Worm (Caenorhabditis elegans) whole organism, late embryonic: ENCODE results near the gene cth-2.

Experiments
- C08G9.2 ChIP-seq: sonication (generic microtip); optimal IDR thresholded peaks from 2 replicates; lab custom pipeline; 2016; ENCODE audit warnings: mild to moderate bottlenecking, missing genetic modification characterization, moderate library complexity, missing compliant biosample characterization
- C38D4.7 ChIP-seq: fragments of 200-800 bp; sonication (Bioruptor generic); optimal IDR thresholded peaks from 2 replicates; lab custom pipeline; 2018; ENCODE audit warnings: mild to moderate bottlenecking, missing genetic modification characterization, moderate library complexity, missing compliant biosample characterization
- K02D7.2 ChIP-seq: sonication (generic microtip); optimal IDR thresholded peaks from 2 replicates; lab custom pipeline; 2017; ENCODE audit warnings: mild to moderate bottlenecking, missing genetic modification characterization, missing compliant biosample characterization
- ceh-18 ChIP-seq: sonication (generic microtip); optimal IDR thresholded peaks from 2 replicates; lab custom pipeline; 2016; ENCODE audit warnings: missing genetic modification characterization, missing compliant biosample characterization
- ceh-2 ChIP-seq: sonication (generic microtip); optimal IDR thresholded peaks from 2 replicates; lab custom pipeline; 2016; ENCODE audit warnings: missing genotype, missing genetic modification characterization, missing compliant biosample characterization
- ceh-31 ChIP-seq: sonication (generic microtip); optimal IDR thresholded peaks from 2 replicates; lab custom pipeline; 2016; ENCODE audit warnings: missing genetic modification characterization, missing compliant biosample characterization
- ceh-34 ChIP-seq: sonication (generic microtip); optimal IDR thresholded peaks from 2 replicates; lab custom pipeline; 2016; ENCODE audit warnings: mild to moderate bottlenecking, missing genetic modification characterization, missing compliant biosample characterization
- ceh-45 ChIP-seq: fragments of 200-800 bp; sonication (Bioruptor generic); IDR thresholded peaks from 2 replicates; pipeline ENCODE4 v1.3.6; 2022; ENCODE audit warnings: missing genetic modification reagents, missing genetic modification characterization, missing compliant biosample characterization
- dve-1 ChIP-seq: sonication (generic microtip); optimal IDR thresholded peaks from 2 replicates; lab custom pipeline; 2017; ENCODE audit warnings: antibody characterized with exemption, mild to moderate bottlenecking, missing genetic modification characterization, missing compliant biosample characterization
- elt-2 ChIP-seq: sonication (generic microtip); optimal IDR thresholded peaks from 2 replicates; lab custom pipeline; 2016; ENCODE audit warnings: missing genetic modification reagents, missing genetic modification characterization, missing compliant biosample characterization
- ets-4 ChIP-seq: sonication (generic microtip); optimal IDR thresholded peaks from 2 replicates; lab custom pipeline; 2016; ENCODE audit warnings: missing genetic modification characterization, missing compliant biosample characterization
- fkh-10 ChIP-seq: fragments of 150-350 bp; optimal IDR thresholded peaks from 2 replicates; lab custom pipeline; 2014; ENCODE audit warnings: missing biosample characterization, missing genetic modification reagents, missing genetic modification characterization
- hlh-15 ChIP-seq: sonication (generic microtip); optimal IDR thresholded peaks from 2 replicates; lab custom pipeline; 2016; ENCODE audit warnings: missing genetic modification characterization, missing compliant biosample characterization
- hlh-6 ChIP-seq: sonication (generic microtip); optimal IDR thresholded peaks from 2 replicates; lab custom pipeline; 2016; ENCODE audit warnings: missing genotype, missing genetic modification characterization, missing compliant biosample characterization
- madf-2 ChIP-seq: sonication (generic microtip); optimal IDR thresholded peaks from 2 replicates; lab custom pipeline; 2017; ENCODE audit warnings: missing genetic modification characterization, missing compliant biosample characterization
- mec-3 ChIP-seq: sonication (generic microtip); optimal IDR thresholded peaks from 2 replicates; lab custom pipeline; 2016; ENCODE audit warnings: borderline replicate concordance, missing genetic modification characterization, missing compliant biosample characterization
- nfya-1 ChIP-seq: sonication (generic microtip); optimal IDR thresholded peaks from 2 replicates; lab custom pipeline; 2017; ENCODE audit warnings: missing genetic modification characterization, mild to moderate bottlenecking, missing compliant biosample characterization, antibody characterized with exemption, moderate library complexity
- nhr-11 ChIP-seq: fragments of 150-350 bp; optimal IDR thresholded peaks from 2 replicates; lab custom pipeline; 2014; ENCODE audit warnings: missing biosample characterization, missing genetic modification characterization
- npax-4 ChIP-seq: sonication (generic microtip); optimal IDR thresholded peaks from 2 replicates; lab custom pipeline; 2016; ENCODE audit warnings: missing genetic modification characterization, missing compliant biosample characterization
- pax-1 ChIP-seq: fragments of 150-350 bp; optimal IDR thresholded peaks from 2 replicates; lab custom pipeline; 2014; ENCODE audit warnings: missing biosample characterization, missing genetic modification characterization
- pha-2 ChIP-seq: sonication (generic microtip); optimal IDR thresholded peaks from 2 replicates; lab custom pipeline; 2017; ENCODE audit warnings: mild to moderate bottlenecking, missing genetic modification characterization, missing compliant biosample characterization
- pha-4 ChIP-seq: fragments of 150-350 bp; optimal IDR thresholded peaks from 2 replicates; lab custom pipeline; 2018; ENCODE audit warnings: missing biosample characterization, missing genetic modification reagents, missing genetic modification characterization
- ref-2 ChIP-seq: sonication (generic microtip); optimal IDR thresholded peaks from 2 replicates; lab custom pipeline; 2016; ENCODE audit warnings: missing genetic modification characterization, missing compliant biosample characterization
- rnt-1 ChIP-seq: sonication (generic microtip); optimal IDR thresholded peaks from 2 replicates; lab custom pipeline; 2016; ENCODE audit warnings: missing genetic modification characterization, missing compliant biosample characterization
- sdc-2 ChIP-seq: sonication (generic microtip); optimal IDR thresholded peaks from 2 replicates; lab custom pipeline; 2016; ENCODE audit warnings: missing genotype, missing genetic modification characterization, missing compliant biosample characterization
- sox-4 ChIP-seq: sonication (generic microtip); optimal IDR thresholded peaks from 2 replicates; lab custom pipeline; 2017; ENCODE audit warnings: mild to moderate bottlenecking, missing genetic modification characterization, inconsistent platforms, missing compliant biosample characterization
- syd-9 ChIP-seq: sonication (generic microtip); optimal IDR thresholded peaks from 2 replicates; lab custom pipeline; 2016; ENCODE audit warnings: mild to moderate bottlenecking, missing genetic modification characterization, moderate library complexity, missing compliant biosample characterization
- tbx-2 ChIP-seq: sonication (generic microtip); optimal IDR thresholded peaks from 2 replicates; lab custom pipeline; 2016; ENCODE audit warnings: missing genetic modification characterization, missing compliant biosample characterization
- ttx-3 ChIP-seq: sonication (generic microtip); optimal IDR thresholded peaks from 2 replicates; lab custom pipeline; 2016; ENCODE audit warnings: missing genetic modification reagents, missing genetic modification characterization, missing compliant biosample characterization
- unc-3 ChIP-seq, 2 experiments: fragments of 200-800 bp in 1 of 2; sonication (Bioruptor generic) in 1 of 2; sonication (generic microtip) in 1 of 2; conservative IDR thresholded peaks in 1 of 2; optimal IDR thresholded peaks in 1 of 2; 2 replicates each; pipeline versions ENCODE4 v1.3.6 to Lab custom; 2016 to 2022; ENCODE audit warnings: missing compliant biosample characterization in 2 of 2, missing genetic modification characterization in 2 of 2, missing genetic modification reagents in 1 of 2
- unc-42 ChIP-seq: sonication (generic microtip); optimal IDR thresholded peaks from 2 replicates; lab custom pipeline; 2016; ENCODE audit warnings: missing genotype, missing genetic modification characterization, missing compliant biosample characterization
- unc-55 ChIP-seq: sonication (generic microtip); optimal IDR thresholded peaks from 2 replicates; lab custom pipeline; 2017; ENCODE audit warnings: missing biosample characterization, missing genetic modification reagents, missing genetic modification characterization
- ztf-16 ChIP-seq: sonication (generic microtip); optimal IDR thresholded peaks from 2 replicates; lab custom pipeline; 2017; ENCODE audit warnings: missing genetic modification characterization, missing compliant biosample characterization

The cth-2 gene

DNA sequence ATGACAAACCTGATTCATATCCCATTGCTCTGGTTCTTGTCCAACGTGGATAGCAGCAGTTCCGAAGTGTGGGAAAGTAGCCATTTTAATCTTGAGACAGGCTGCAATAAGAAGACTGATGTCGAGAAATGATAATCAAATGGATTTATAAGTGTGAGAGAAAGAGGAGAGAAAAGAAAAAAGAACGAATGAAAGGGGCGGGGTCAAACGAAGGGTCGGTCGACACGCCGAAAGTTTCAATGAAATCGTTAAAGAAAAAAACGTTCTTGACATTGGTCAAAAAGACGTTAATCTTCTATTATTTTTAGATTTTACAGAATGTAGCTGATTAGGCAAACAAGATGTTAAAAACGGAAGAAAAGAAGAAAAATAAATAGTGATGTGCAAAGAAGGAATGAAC, at the start of gene cth-2:
cth-2 (minus strand) TSS at position 101 of the 400 bp plus-strand sequence.
- TF ChIP-seq madf-2 (tag; lab: Kevin White, UChicago) (no peak), ceh-45 (GFP tag; lab: Robert Waterston, UW) (no peak)

DNA sequence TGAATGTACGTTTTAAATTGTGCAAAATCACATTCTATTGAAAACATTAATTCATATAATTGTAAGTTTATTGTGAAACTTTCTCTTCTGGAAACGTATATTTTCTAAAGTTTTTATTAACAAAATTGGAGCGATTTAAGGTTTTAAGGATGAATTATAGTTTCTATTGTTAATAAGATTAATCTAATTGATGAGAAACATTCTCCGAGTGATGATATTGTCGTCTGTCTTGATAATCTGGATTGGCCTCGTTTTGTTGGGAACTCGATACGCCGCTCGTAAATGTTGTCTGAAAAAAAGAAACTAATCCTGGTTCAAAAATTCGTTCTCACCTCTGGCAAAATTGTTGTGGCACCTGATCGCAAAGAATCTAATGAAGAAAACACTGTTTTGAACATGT, 48.6 kb upstream of the cth-2 start:
- TF ChIP-seq pha-2 (tag; lab: Kevin White, UChicago) = no peak
- TF ChIP-seq rnt-1 (tag; lab: Kevin White, UChicago) = no peak
- TF ChIP-seq sox-4 = no peak
- no peak for TF ChIP-seq unc-3 (GFP tag; conservative IDR thresholded peaks at IDR 0.05; lab: Robert Waterston, UW)
- no peak for TF ChIP-seq unc-3 (tag; optimal IDR thresholded peaks at IDR 0.05; lab: Kevin White, UChicago)
- TF ChIP-seq ref-2 (tag; lab: Kevin White, UChicago) = no peak
- no peak for TF ChIP-seq C08G9.2
- no peak for TF ChIP-seq ceh-45 (GFP tag; lab: Robert Waterston, UW)
- no peak for TF ChIP-seq npax-4 (tag; lab: Kevin White, UChicago)
- TF ChIP-seq unc-42 (tag; lab: Kevin White, UChicago) = no peak
- no peak for TF ChIP-seq mec-3
- no peak for TF ChIP-seq ceh-2 (tag; lab: Kevin White, UChicago)
- no peak for TF ChIP-seq ztf-16 (tag; lab: Kevin White, UChicago)
- no peak for TF ChIP-seq nhr-11 (tag; lab: Kevin White, UChicago)
- TF ChIP-seq madf-2 (tag; lab: Kevin White, UChicago) = no peak
- no peak for TF ChIP-seq syd-9 (tag; lab: Kevin White, UChicago)
- no peak for TF ChIP-seq fkh-10 (GFP tag; lab: Kevin White, UChicago)
- TF ChIP-seq, all 69 proteins: peak for 0

- peak; percentile 19 for TF ChIP-seq rnt-1 (tag; lab: Kevin White, UChicago)
- TF ChIP-seq K02D7.2 (tag; lab: Kevin White, UChicago) = no peak
- no peak for TF ChIP-seq ztf-16 (tag; lab: Kevin White, UChicago)
- peak; percentile 54 for TF ChIP-seq ceh-18 (tag; lab: Kevin White, UChicago)
- TF ChIP-seq ref-2 (tag; lab: Kevin White, UChicago) = peak; percentile 29
- TF ChIP-seq sdc-2 (tag; lab: Kevin White, UChicago) = no peak
- peak; percentile 42 for TF ChIP-seq elt-2
- no peak for TF ChIP-seq hlh-6 (tag; lab: Kevin White, UChicago)
- TF ChIP-seq pax-1 (tag; lab: Kevin White, UChicago) = peak; percentile 19
- TF ChIP-seq unc-55 (GFP tag; lab: Kevin White, UChicago) = peak; percentile 38
- TF ChIP-seq syd-9 (tag; lab: Kevin White, UChicago) = no peak
- TF ChIP-seq C38D4.7 (GFP tag; lab: Kevin White, UChicago) = no peak
- TF ChIP-seq unc-3 (GFP tag; conservative IDR thresholded peaks at IDR 0.05; lab: Robert Waterston, UW) = no peak
- no peak for TF ChIP-seq unc-3 (tag; optimal IDR thresholded peaks at IDR 0.05; lab: Kevin White, UChicago)
- TF ChIP-seq nfya-1 (tag; lab: Kevin White, UChicago) = peak; percentile 73
- TF ChIP-seq tbx-2 (tag; lab: Kevin White, UChicago) = peak; percentile 52
- TF ChIP-seq hlh-15 (tag; lab: Kevin White, UChicago) = no peak
- no peak for TF ChIP-seq pha-4 (tag; lab: Kevin White, UChicago)
- peak; percentile 80 for TF ChIP-seq ceh-31 (tag; lab: Kevin White, UChicago)
- peak; percentile 23 for TF ChIP-seq ceh-34 (tag; lab: Kevin White, UChicago)
- no peak for TF ChIP-seq ttx-3 (tag; lab: Kevin White, UChicago)
- peak; percentile 39 for TF ChIP-seq ets-4 (tag; lab: Kevin White, UChicago)
- peak; percentile 6 for TF ChIP-seq unc-42 (tag; lab: Kevin White, UChicago)
- TF ChIP-seq dve-1 (tag; lab: Kevin White, UChicago) = peak; percentile 50
Measured at ce11 chrII:7104794-7105613, 47.2 kb upstream of the cth-2 start, which contains the start of the genes farl-11 and rpl-33. Gene farl-11, minus strand, starts transcription at chrII:7105035. Gene rpl-33, plus strand, starts transcription at chrII:7105563.
